Worm (Caenorhabditis elegans): ENCODE measurements around the gene taf-6.1.

- TF ChIP-seq him-1 (tag; optimal IDR thresholded peaks at IDR 0.05): no peak
- no peak for TF ChIP-seq W03F9.2 (tag; optimal IDR thresholded peaks at IDR 0.05)
- TF ChIP-seq dao-5 (tag; optimal IDR thresholded peaks at IDR 0.05): no peak
These were observed 11.3 kb upstream of the taf-6.1 start for ce11 chrII:1116521-1116920.
